Worm (Caenorhabditis elegans) whole organism, L1 larva: ENCODE results near the gene col-37.

Source experiments
- blmp-1 ChIP-seq: fragments of 150-350 bp; optimal IDR thresholded peaks from 2 replicates; lab custom pipeline; 2014; ENCODE audit warnings: missing biosample characterization, missing genetic modification characterization
- fos-1 ChIP-seq: fragments of 150-350 bp; optimal IDR thresholded peaks from 2 replicates; lab custom pipeline; 2014; ENCODE audit warnings: missing biosample characterization, missing genetic modification characterization
- hlh-17 ChIP-seq: fragments of 200-800 bp; sonication (Bioruptor generic); optimal IDR thresholded peaks from 2 replicates; lab custom pipeline; 2018; ENCODE audit warnings: missing genetic modification characterization, mild to moderate bottlenecking, missing compliant biosample characterization, moderate library complexity, borderline replicate concordance
- nhr-12 ChIP-seq: sonication (generic microtip); optimal IDR thresholded peaks from 2 replicates; lab custom pipeline; 2017; ENCODE audit warnings: missing biosample characterization, missing genetic modification characterization
- zag-1 ChIP-seq: fragments of 150-350 bp; optimal IDR thresholded peaks from 2 replicates; lab custom pipeline; 2014; ENCODE audit warnings: missing biosample characterization, missing genetic modification characterization

DNA sequence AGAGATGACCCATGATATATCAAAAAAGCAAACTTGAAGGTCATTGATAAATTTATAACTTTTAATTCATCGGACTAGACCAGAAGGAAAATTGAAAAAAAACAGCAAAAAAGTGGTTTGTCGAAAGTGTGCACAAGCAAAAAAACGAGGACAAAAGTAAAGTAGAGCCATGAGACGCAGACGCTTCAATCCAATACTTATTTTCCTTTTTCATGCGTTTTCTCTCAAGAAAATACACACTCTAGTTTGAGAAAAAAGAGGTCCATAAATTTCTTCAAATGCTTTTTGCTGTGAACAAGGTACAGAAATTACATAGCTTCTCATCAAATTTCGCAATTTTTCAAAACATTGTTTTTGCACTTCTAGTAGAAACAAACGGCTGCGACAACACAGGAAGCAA is 6.4 kb downstream of the col-37 start:
- TF ChIP-seq blmp-1 (no peak), hlh-17 (GFP tag; lab: Kevin White, UChicago) (no peak), zag-1 (no peak), nhr-12 (tag; lab: Kevin White, UChicago) (no peak), fos-1 (no peak)
